Fruit fly (Drosophila melanogaster) whole organism, embryonic: Measurements from ENCODE around the gene Dus1.

Experiments
- BtbVII ChIP-seq: fragments of 200-800 bp; sonication (Bioruptor generic); optimal IDR thresholded peaks from 3 replicates; lab custom pipeline; 2017; ENCODE audit warnings: missing biosample characterization, mild to moderate bottlenecking, missing genetic modification characterization
- CG1024 ChIP-seq: fragments of 200-800 bp; sonication (Bioruptor generic); IDR thresholded peaks from 2 replicates; pipeline ENCODE4 v1.3.6; 2022; ENCODE audit warnings: missing biosample characterization, missing genetic modification characterization
- CG10366 ChIP-seq: fragments of 200-800 bp; sonication (Bioruptor generic); IDR thresholded peaks from 2 replicates; pipeline ENCODE4 v1.3.6; 2022; ENCODE audit warnings: missing biosample characterization, missing genetic modification characterization
- CG10543 ChIP-seq: fragments of 200-800 bp; sonication (Bioruptor generic); optimal IDR thresholded peaks from 3 replicates; lab custom pipeline; 2017; ENCODE audit warnings: missing biosample characterization, mild to moderate bottlenecking, missing genetic modification characterization, moderate library complexity
- CG11247 ChIP-seq: fragments of 200-800 bp; sonication (Bioruptor generic); IDR thresholded peaks from 2 replicates; pipeline ENCODE4 v1.3.6; 2022; ENCODE audit warnings: missing biosample characterization, missing genetic modification characterization
- CG11696 ChIP-seq: fragments of 200-800 bp; sonication (Bioruptor generic); IDR thresholded peaks from 2 replicates; pipeline ENCODE4 v1.3.6; 2022; ENCODE audit warnings: missing biosample characterization, missing genetic modification characterization
- CG12071 ChIP-seq: fragments of 200-800 bp; sonication (Bioruptor generic); optimal IDR thresholded peaks from 3 replicates; lab custom pipeline; 2018; ENCODE audit warnings: missing biosample characterization, mild to moderate bottlenecking, missing genetic modification characterization
- CG15073 ChIP-seq: fragments of 200-800 bp; sonication (Bioruptor generic); optimal IDR thresholded peaks from 2 replicates; lab custom pipeline; 2016; ENCODE audit warnings: missing biosample characterization, missing genetic modification characterization
- CG15514 ChIP-seq: fragments of 200-800 bp; sonication (Bioruptor generic); optimal IDR thresholded peaks from 3 replicates; lab custom pipeline; 2017; ENCODE audit warnings: missing biosample characterization, missing genetic modification characterization, mild to moderate bottlenecking, moderate library complexity, missing genetic modification reagents
- CG15601 ChIP-seq: fragments of 200-800 bp; sonication (Bioruptor generic); optimal IDR thresholded peaks from 3 replicates; lab custom pipeline; 2019; ENCODE audit warnings: missing biosample characterization, mild to moderate bottlenecking, missing genetic modification characterization, moderate library complexity
- CG1647 ChIP-seq: fragments of 200-800 bp; sonication (Bioruptor generic); optimal IDR thresholded peaks from 3 replicates; lab custom pipeline; 2016; ENCODE audit warnings: missing biosample characterization, missing genetic modification characterization
- CG17359 ChIP-seq: fragments of 200-800 bp; sonication (Bioruptor generic); optimal IDR thresholded peaks from 3 replicates; lab custom pipeline; 2018; ENCODE audit warnings: missing biosample characterization, mild to moderate bottlenecking, missing genetic modification characterization, moderate library complexity
- CG1832 ChIP-seq: fragments of 200-800 bp; sonication (Bioruptor generic); optimal IDR thresholded peaks from 2 replicates; lab custom pipeline; 2017; ENCODE audit warnings: missing biosample characterization, mild to moderate bottlenecking, missing genetic modification characterization, inconsistent platforms
- CG18619 ChIP-seq: fragments of 200-800 bp; sonication (Bioruptor generic); optimal IDR thresholded peaks from 3 replicates; lab custom pipeline; 2017; ENCODE audit warnings: missing biosample characterization, mild to moderate bottlenecking, missing genetic modification characterization
- CG2875 ChIP-seq: fragments of 200-800 bp; sonication (Bioruptor generic); optimal IDR thresholded peaks from 2 replicates; lab custom pipeline; 2017; ENCODE audit warnings: missing biosample characterization, mild to moderate bottlenecking, missing genetic modification characterization, missing genetic modification reagents
- CG30431 ChIP-seq: fragments of 200-800 bp; sonication (Bioruptor generic); optimal IDR thresholded peaks from 2 replicates; lab custom pipeline; 2017; ENCODE audit warnings: missing biosample characterization, missing genetic modification characterization
- CG34224 ChIP-seq: fragments of 200-800 bp; sonication (Bioruptor generic); IDR thresholded peaks from 3 replicates; pipeline ENCODE4 v1.3.6; 2022; ENCODE audit warnings: missing biosample characterization, missing genetic modification characterization; ENCODE audit not compliant: partially characterized antibody
- CG4282 ChIP-seq: fragments of 200-800 bp; sonication (Bioruptor generic); optimal IDR thresholded peaks from 2 replicates; lab custom pipeline; 2016; ENCODE audit warnings: missing biosample characterization, missing genetic modification characterization
- CG4360 ChIP-seq: fragments of 200-800 bp; sonication (Bioruptor generic); IDR thresholded peaks from 2 replicates; pipeline ENCODE4 v1.3.6; 2022; ENCODE audit warnings: missing biosample characterization, missing genetic modification characterization
- CG6689 ChIP-seq: fragments of 200-800 bp; sonication (Bioruptor generic); IDR thresholded peaks from 2 replicates; pipeline ENCODE4 v1.3.6; 2022; ENCODE audit warnings: missing biosample characterization, missing genetic modification characterization
- CG7357 ChIP-seq: fragments of 200-800 bp; sonication (Bioruptor generic); IDR thresholded peaks from 3 replicates; pipeline ENCODE4 v1.3.6; 2022; ENCODE audit warnings: missing biosample characterization, missing genetic modification characterization
- CG7839 ChIP-seq: fragments of 200-800 bp; sonication (Bioruptor generic); optimal IDR thresholded peaks from 3 replicates; lab custom pipeline; 2018; ENCODE audit warnings: missing biosample characterization, mild to moderate bottlenecking, missing genetic modification characterization, moderate library complexity
- CG8924 ChIP-seq: fragments of 200-800 bp; optimal IDR thresholded peaks from 3 replicates; lab custom pipeline; 2019; ENCODE audit warnings: missing biosample characterization, mild to moderate bottlenecking, missing genetic modification characterization, moderate library complexity
- CG8944 ChIP-seq: fragments of 200-800 bp; sonication (Bioruptor generic); optimal IDR thresholded peaks from 3 replicates; lab custom pipeline; 2016; ENCODE audit warnings: missing biosample characterization, missing genetic modification characterization
- CHES-1-like ChIP-seq: fragments of 200-800 bp; sonication (Bioruptor generic); optimal IDR thresholded peaks from 2 replicates; lab custom pipeline; 2016; ENCODE audit warnings: missing biosample characterization, missing genetic modification characterization
- CoRest ChIP-seq: fragments of 200-800 bp; sonication (Bioruptor generic); optimal IDR thresholded peaks from 3 replicates; lab custom pipeline; 2018; ENCODE audit warnings: missing biosample characterization, mild to moderate bottlenecking, missing genetic modification characterization, moderate library complexity
- Dref ChIP-seq: fragments of 200-800 bp; sonication (Bioruptor generic); IDR thresholded peaks from 2 replicates; pipeline ENCODE4 v1.3.6; 2022; ENCODE audit warnings: missing biosample characterization, missing genetic modification characterization
- Eip74EF ChIP-seq, 2 experiments: fragments of 200-800 bp in 1 of 2; fragments of >200 bp in 1 of 2; sonication (Bioruptor generic) in 1 of 2; optimal IDR thresholded peaks; 2 replicates each; lab custom pipeline; 2017 to 2019; ENCODE audit warnings: missing biosample characterization in 2 of 2, missing genetic modification characterization in 2 of 2, mild to moderate bottlenecking in 1 of 2, moderate library complexity in 1 of 2
- HHEX ChIP-seq: fragments of 200-800 bp; sonication (Bioruptor generic); optimal IDR thresholded peaks from 3 replicates; lab custom pipeline; 2017; ENCODE audit warnings: missing biosample characterization, mild to moderate bottlenecking, missing genetic modification characterization, missing genetic modification reagents
- Hand ChIP-seq: fragments of 200-800 bp; sonication (Bioruptor generic); optimal IDR thresholded peaks from 2 replicates; lab custom pipeline; 2017; ENCODE audit warnings: mild to moderate bottlenecking, missing biosample characterization, missing genetic modification reagents, missing genetic modification characterization
- Hmr ChIP-seq: fragments of 200-800 bp; sonication (Bioruptor generic); optimal IDR thresholded peaks from 3 replicates; lab custom pipeline; 2017; ENCODE audit warnings: mild to moderate bottlenecking, missing biosample characterization, missing genetic modification reagents, missing genetic modification characterization
- Lim3 ChIP-seq: fragments of 200-800 bp; sonication (Bioruptor generic); IDR thresholded peaks from 2 replicates; pipeline ENCODE4 v1.3.6; 2022; ENCODE audit warnings: missing biosample characterization, missing genetic modification characterization
- Myb ChIP-seq: fragments of 200-800 bp; sonication (Bioruptor generic); optimal IDR thresholded peaks from 2 replicates; lab custom pipeline; 2016; ENCODE audit warnings: missing biosample characterization, missing genetic modification characterization
- Nf-YB ChIP-seq: fragments of 200-800 bp; sonication (Bioruptor generic); optimal IDR thresholded peaks from 3 replicates; lab custom pipeline; 2019; ENCODE audit warnings: missing biosample characterization, mild to moderate bottlenecking, missing genetic modification characterization, moderate library complexity
- Oli ChIP-seq: fragments of 200-800 bp; sonication (Bioruptor generic); optimal IDR thresholded peaks from 2 replicates; lab custom pipeline; 2018; ENCODE audit warnings: missing biosample characterization, mild to moderate bottlenecking, missing genetic modification characterization, moderate library complexity
- Sox102F ChIP-seq: fragments of 200-800 bp; sonication (Bioruptor generic); optimal IDR thresholded peaks from 2 replicates; lab custom pipeline; 2018; ENCODE audit warnings: missing biosample characterization, mild to moderate bottlenecking, missing genetic modification characterization, moderate library complexity
- Tbp ChIP-seq: fragments of >200 bp; optimal IDR thresholded peaks from 2 replicates; lab custom pipeline; 2018; ENCODE audit warnings: missing biosample characterization, missing genetic modification characterization
- Xrp1 ChIP-seq: fragments of 200-800 bp; sonication (Bioruptor generic); IDR thresholded peaks from 2 replicates; pipeline ENCODE4 v1.3.6; 2022; ENCODE audit warnings: missing biosample characterization, missing genetic modification characterization
- ara ChIP-seq: fragments of 200-800 bp; sonication (Bioruptor generic); IDR thresholded peaks from 2 replicates; pipeline ENCODE4 v1.3.6; 2022; ENCODE audit warnings: missing biosample characterization, missing genetic modification characterization
- ci ChIP-seq: fragments of 200-800 bp; sonication (Bioruptor generic); IDR thresholded peaks from 3 replicates; pipeline ENCODE4 v1.3.6; 2022; ENCODE audit warnings: missing biosample characterization, missing genetic modification characterization
- croc ChIP-seq: fragments of 200-800 bp; sonication (Bioruptor generic); conservative IDR thresholded peaks from 3 replicates; pipeline ENCODE4 v1.3.6; 2022; ENCODE audit warnings: missing biosample characterization, missing genetic modification characterization
- emc ChIP-seq: fragments of 200-800 bp; sonication (Bioruptor generic); optimal IDR thresholded peaks from 2 replicates; lab custom pipeline; 2016; ENCODE audit warnings: missing biosample characterization, missing genetic modification characterization
- gsb ChIP-seq: fragments of 200-800 bp; sonication (Bioruptor generic); IDR thresholded peaks from 2 replicates; pipeline ENCODE4 v1.3.6; 2022; ENCODE audit warnings: missing biosample characterization, missing genetic modification characterization
- gsb-n ChIP-seq: fragments of 200-800 bp; sonication (Bioruptor generic); optimal IDR thresholded peaks from 3 replicates; lab custom pipeline; 2018; ENCODE audit warnings: missing biosample characterization, mild to moderate bottlenecking, missing genetic modification characterization
- mam ChIP-seq: fragments of 200-800 bp; sonication (Bioruptor generic); optimal IDR thresholded peaks from 3 replicates; lab custom pipeline; 2016; ENCODE audit warnings: missing biosample characterization, missing genetic modification characterization
- pita ChIP-seq: fragments of 200-800 bp; sonication (Bioruptor generic); optimal IDR thresholded peaks from 2 replicates; lab custom pipeline; 2017; ENCODE audit warnings: missing biosample characterization, mild to moderate bottlenecking, missing genetic modification characterization
- sim ChIP-seq: fragments of 200-800 bp; sonication (Bioruptor generic); IDR thresholded peaks from 2 replicates; pipeline ENCODE4 v1.3.6; 2022; ENCODE audit warnings: missing biosample characterization, missing genetic modification characterization
- slp2 ChIP-seq: fragments of 200-800 bp; sonication (Bioruptor generic); optimal IDR thresholded peaks from 2 replicates; lab custom pipeline; 2016; ENCODE audit warnings: missing biosample characterization, missing genetic modification characterization
- sob ChIP-seq: fragments of 200-800 bp; sonication (Bioruptor generic); IDR thresholded peaks from 2 replicates; pipeline ENCODE4 v1.3.6; 2022; ENCODE audit warnings: missing biosample characterization, missing genetic modification characterization
- sug ChIP-seq: fragments of 200-800 bp; optimal IDR thresholded peaks from 2 replicates; lab custom pipeline; 2019; ENCODE audit warnings: missing biosample characterization, mild to moderate bottlenecking, missing genetic modification characterization, moderate library complexity
- twi ChIP-seq: fragments of 200-800 bp; optimal IDR thresholded peaks from 2 replicates; lab custom pipeline; 2019; ENCODE audit warnings: missing biosample characterization, mild to moderate bottlenecking, missing genetic modification characterization, moderate library complexity

Dus1 gene

dm6 chr2L:305646-306045 lies 34.1 kb upstream of the Dus1 start, which contains the start of gene Plc21C (continued):
- TF ChIP-seq CG4360 (no peak), gsb (no peak), CG34224 (no peak), CG18619 (no peak), sim (GFP tag; lab: Robert Waterston, UW) (no peak), pita (no peak), CG7357 (GFP tag; lab: Robert Waterston, UW) (no peak), gsb-n (tag; lab: Kevin White, UChicago) (peak; percentile 36), CG10366 (GFP tag; lab: Robert Waterston, UW) (no peak; the same call in 1 of the 2 replicates), CG15514 (GFP tag; lab: Kevin White, UChicago) (peak; percentile 88), CoRest (tag; lab: Kevin White, UChicago) (peak; percentile 69), CHES-1-like (GFP tag; lab: Kevin White, UChicago) (peak; percentile 59), BtbVII (GFP tag; lab: Kevin White, UChicago) (no peak), ara (GFP tag; lab: Robert Waterston, UW) (no peak), CG1024 (GFP tag; lab: Robert Waterston, UW) (no peak), CG17359 (tag; lab: Kevin White, UChicago) (no peak), Nf-YB (GFP tag; lab: Kevin White, UChicago) (peak; percentile 6), slp2 (GFP tag; lab: Kevin White, UChicago) (peak; percentile 2), CG6689 (no peak), CG7839 (tag; lab: Kevin White, UChicago) (peak; percentile 41), sug (tag; lab: Kevin White, UChicago) (peak; percentile 71), CG1647 (GFP tag; lab: Kevin White, UChicago) (peak; percentile 50), Myb (GFP tag; lab: Kevin White, UChicago) (peak; percentile 71), Hand (no peak), CG30431 (GFP tag; lab: Kevin White, UChicago) (no peak), CG1832 (GFP tag; lab: Kevin White, UChicago) (no peak), Oli (tag; lab: Kevin White, UChicago) (no peak), CG10543 (GFP tag; lab: Kevin White, UChicago) (peak; percentile 48), sob (peak; percentile 36; the same call in 1 of the 2 replicates), Sox102F (GFP tag; lab: Kevin White, UChicago) (no peak), CG4282 (GFP tag; lab: Kevin White, UChicago) (no peak), HHEX (GFP tag; lab: Kevin White, UChicago) (no peak), CG15601 (tag; lab: Kevin White, UChicago) (peak; percentile 60), Eip74EF (GFP tag; optimal IDR thresholded peaks at IDR 0.05; lab: Kevin White, UChicago) (no peak), mam (peak; percentile 57), CG2875 (no peak), CG8944 (peak; percentile 42), croc (GFP tag; lab: Robert Waterston, UW) (no peak), twi (tag; lab: Kevin White, UChicago) (peak; percentile 32), ci (GFP tag; lab: Robert Waterston, UW) (0 out of 3 replicates have a peak, but pooled peaks have one; percentile 16), Xrp1 (GFP tag; lab: Robert Waterston, UW) (no peak), CG11696 (no peak), Dref (GFP tag; lab: Robert Waterston, UW) (peak; percentile 41; the same call in 1 of the 2 replicates), CG12071 (no peak), CG11247 (0 out of 2 replicates have a peak, but pooled peaks have one; percentile 6), Lim3 (GFP tag; lab: Robert Waterston, UW) (no peak), CG8924 (tag; lab: Kevin White, UChicago) (peak; percentile 43), emc (GFP tag; lab: Kevin White, UChicago) (peak; percentile 5), Tbp (no peak), CG15073 (no peak), Hmr (GFP tag; lab: Kevin White, UChicago) (peak; percentile 72)
